Worm (Caenorhabditis elegans): ENCODE measurements around the gene irld-48.

ce11 chrII:2934354-2934753, 21.5 kb upstream of the irld-48 start, which contains the start of gene irld-67:
- TF ChIP-seq Y95B8A.8 (GFP tag; IDR thresholded peaks at IDR 0.05) (no peak), attf-6 (GFP tag; IDR thresholded peaks at IDR 0.05) (no peak), tlf-1 (GFP tag; optimal IDR thresholded peaks at IDR 0.05) (no peak), sea-2 (GFP tag; IDR thresholded peaks at IDR 0.05) (no peak), pha-4 (tag; optimal IDR thresholded peaks at IDR 0.05) (no peak), unc-62 (GFP tag; optimal IDR thresholded peaks at IDR 0.05) (no peak), aptf-2 (GFP tag; conservative IDR thresholded peaks at IDR 0.05) (no peak), sdz-38 (tag; optimal IDR thresholded peaks at IDR 0.05) (no peak), ztf-28 (GFP tag; IDR thresholded peaks at IDR 0.05) (no peak), nfya-2 (GFP tag; IDR thresholded peaks at IDR 0.05) (no peak)
